Worm (Caenorhabditis elegans): ENCODE measurements around the gene set-3.

DNA sequence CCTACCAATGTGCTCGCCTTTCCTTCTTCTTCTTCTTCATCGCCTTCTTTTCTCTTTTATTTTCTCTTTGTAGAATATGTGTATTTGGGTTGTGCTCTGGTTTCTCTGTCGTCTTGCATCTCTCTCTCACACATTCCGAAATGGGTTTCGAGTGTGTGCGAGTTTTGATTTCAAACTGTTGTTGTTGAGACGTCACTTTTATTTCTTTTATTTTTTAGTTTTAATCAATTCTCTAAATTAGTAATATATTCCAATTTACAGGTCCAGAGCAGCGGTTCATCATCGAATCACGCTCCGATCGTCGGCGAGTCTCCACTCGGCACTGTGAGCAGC is 10.2 kb upstream of the set-3 start:
- no peak for TF ChIP-seq ama-1 (optimal IDR thresholded peaks at IDR 0.05)
- no peak for TF ChIP-seq ceh-13 (GFP tag; optimal IDR thresholded peaks at IDR 0.05)
- TF ChIP-seq ceh-36 (tag; optimal IDR thresholded peaks at IDR 0.05), result no peak
- no peak for TF ChIP-seq ets-7 (tag; optimal IDR thresholded peaks at IDR 0.05)
- no peak for TF ChIP-seq aly-1 (tag; optimal IDR thresholded peaks at IDR 0.05)
- no peak for TF ChIP-seq F13C5.2 (tag; optimal IDR thresholded peaks at IDR 0.05)
- no peak for TF ChIP-seq hmbx-1 (tag; optimal IDR thresholded peaks at IDR 0.05)
- no peak for TF ChIP-seq hmg-4 (GFP tag; optimal IDR thresholded peaks at IDR 0.05)
- TF ChIP-seq sea-1 (GFP tag; conservative IDR thresholded peaks at IDR 0.05), result no peak
- TF ChIP-seq tbx-37 (GFP tag; conservative IDR thresholded peaks at IDR 0.05), result no peak

Data from whole organism, early embryonic.